Fruit fly (Drosophila melanogaster) whole organism, embryonic: Measurements from ENCODE around the gene Mtr3.

Experiments
- Ada2b ChIP-seq: fragments of 200-800 bp; sonication (Bioruptor generic); IDR thresholded peaks from 2 replicates; pipeline ENCODE4 v1.3.6; 2022; ENCODE audit warnings: missing biosample characterization, missing genetic modification characterization
- C15 ChIP-seq: fragments of 200-800 bp; sonication (Bioruptor generic); IDR thresholded peaks from 3 replicates; pipeline ENCODE4 v1.3.6; 2022; ENCODE audit warnings: missing biosample characterization, missing genetic modification characterization
- CG10366 ChIP-seq: fragments of 200-800 bp; sonication (Bioruptor generic); IDR thresholded peaks from 2 replicates; pipeline ENCODE4 v1.3.6; 2022; ENCODE audit warnings: missing biosample characterization, missing genetic modification characterization
- CG11398 ChIP-seq: fragments of 200-800 bp; sonication (Bioruptor generic); optimal IDR thresholded peaks from 2 replicates; lab custom pipeline; 2016; ENCODE audit warnings: missing biosample characterization, missing genetic modification characterization
- CG11723 ChIP-seq: fragments of 200-800 bp; sonication (Bioruptor generic); optimal IDR thresholded peaks from 2 replicates; lab custom pipeline; 2017; ENCODE audit warnings: missing biosample characterization, mild to moderate bottlenecking, missing genetic modification characterization
- CG13624 ChIP-seq: fragments of 200-800 bp; sonication (Bioruptor generic); optimal IDR thresholded peaks from 2 replicates; lab custom pipeline; 2016; ENCODE audit warnings: missing biosample characterization, missing genetic modification characterization
- CG14710 ChIP-seq: fragments of 200-800 bp; sonication (Bioruptor generic); optimal IDR thresholded peaks from 3 replicates; lab custom pipeline; 2019; ENCODE audit warnings: missing biosample characterization, mild to moderate bottlenecking, missing genetic modification characterization, moderate library complexity
- CG15073 ChIP-seq: fragments of 200-800 bp; sonication (Bioruptor generic); optimal IDR thresholded peaks from 2 replicates; lab custom pipeline; 2016; ENCODE audit warnings: missing biosample characterization, missing genetic modification characterization
- CG17385 ChIP-seq: fragments of 200-800 bp; sonication (Bioruptor generic); optimal IDR thresholded peaks from 3 replicates; lab custom pipeline; 2018; ENCODE audit warnings: missing biosample characterization, mild to moderate bottlenecking, missing genetic modification characterization
- CG17612 ChIP-seq: fragments of 200-800 bp; sonication (Bioruptor generic); IDR thresholded peaks from 2 replicates; pipeline ENCODE4 v1.3.6; 2022; ENCODE audit warnings: missing biosample characterization, missing genetic modification characterization
- CG18599 ChIP-seq: fragments of 200-800 bp; sonication (Bioruptor generic); optimal IDR thresholded peaks from 3 replicates; lab custom pipeline; 2017; ENCODE audit warnings: missing biosample characterization, missing genetic modification characterization, mild to moderate bottlenecking, moderate library complexity, missing genetic modification reagents
- CG2129 ChIP-seq: fragments of 200-800 bp; sonication (Bioruptor generic); IDR thresholded peaks from 2 replicates; pipeline ENCODE4 v1.3.6; 2022; ENCODE audit warnings: missing biosample characterization, missing genetic modification characterization; ENCODE audit not compliant: partially characterized antibody
- CG33213 ChIP-seq: fragments of 200-800 bp; sonication (Bioruptor generic); optimal IDR thresholded peaks from 3 replicates; lab custom pipeline; 2016; ENCODE audit warnings: missing biosample characterization, missing genetic modification characterization
- CG3838 ChIP-seq: fragments of 200-800 bp; sonication (Bioruptor generic); optimal IDR thresholded peaks from 3 replicates; lab custom pipeline; 2016; ENCODE audit warnings: missing biosample characterization, missing genetic modification characterization
- CG7372 ChIP-seq: fragments of 200-800 bp; sonication (Bioruptor generic); IDR thresholded peaks from 2 replicates; pipeline ENCODE4 v1.3.6; 2022; ENCODE audit warnings: missing biosample characterization, missing genetic modification characterization
- CG7786 ChIP-seq: fragments of 200-800 bp; sonication (Bioruptor generic); optimal IDR thresholded peaks from 2 replicates; lab custom pipeline; 2016; ENCODE audit warnings: missing biosample characterization, missing genetic modification characterization
- Dip2 ChIP-seq: fragments of 200-800 bp; sonication (Bioruptor generic); IDR thresholded peaks from 2 replicates; pipeline ENCODE4 v1.3.6; 2022; ENCODE audit warnings: missing biosample characterization, missing genetic modification characterization
- Dip3 ChIP-seq: fragments of 200-800 bp; sonication (Bioruptor generic); optimal IDR thresholded peaks from 3 replicates; lab custom pipeline; 2016; ENCODE audit warnings: missing biosample characterization, missing genetic modification characterization
- Dp ChIP-seq: fragments of 200-800 bp; sonication (Bioruptor generic); optimal IDR thresholded peaks from 2 replicates; lab custom pipeline; 2018; ENCODE audit warnings: missing biosample characterization, mild to moderate bottlenecking, missing genetic modification characterization, moderate library complexity
- Dref ChIP-seq: fragments of 200-800 bp; sonication (Bioruptor generic); IDR thresholded peaks from 2 replicates; pipeline ENCODE4 v1.3.6; 2022; ENCODE audit warnings: missing biosample characterization, missing genetic modification characterization
- H2.0 ChIP-seq: fragments of 200-800 bp; sonication (Bioruptor generic); IDR thresholded peaks from 2 replicates; pipeline ENCODE4 v1.3.6; 2022; ENCODE audit warnings: missing biosample characterization, missing genetic modification characterization
- HHEX ChIP-seq: fragments of 200-800 bp; sonication (Bioruptor generic); optimal IDR thresholded peaks from 3 replicates; lab custom pipeline; 2017; ENCODE audit warnings: missing biosample characterization, mild to moderate bottlenecking, missing genetic modification characterization, missing genetic modification reagents
- Kr ChIP-seq: fragments of 200-800 bp; sonication (Bioruptor generic); optimal IDR thresholded peaks from 2 replicates; lab custom pipeline; 2017; ENCODE audit warnings: missing biosample characterization, mild to moderate bottlenecking, missing genetic modification characterization
- MBD-R2 ChIP-seq: fragments of 200-800 bp; sonication (Bioruptor generic); IDR thresholded peaks from 2 replicates; pipeline ENCODE4 v1.3.6; 2022; ENCODE audit warnings: missing biosample characterization, missing genetic modification characterization
- Opbp ChIP-seq: fragments of 200-800 bp; sonication (Bioruptor generic); IDR thresholded peaks from 3 replicates; pipeline ENCODE4 v1.3.6; 2022; ENCODE audit warnings: missing biosample characterization, missing genetic modification characterization; ENCODE audit not compliant: partially characterized antibody
- Poxn ChIP-seq: fragments of 200-800 bp; sonication (Bioruptor generic); IDR thresholded peaks from 2 replicates; pipeline ENCODE4 v1.3.6; 2022; ENCODE audit warnings: missing biosample characterization, missing genetic modification characterization
- Ssrp ChIP-seq: fragments of 200-800 bp; sonication (Bioruptor generic); optimal IDR thresholded peaks from 2 replicates; lab custom pipeline; 2018; ENCODE audit warnings: missing biosample characterization, mild to moderate bottlenecking, missing genetic modification characterization, moderate library complexity
- Stat92E ChIP-seq, 3 experiments: fragments of >200 bp in 2 of 3; fragments of 200-800 bp in 1 of 3; sonication (Bioruptor generic) in 1 of 3; optimal IDR thresholded peaks; 2 replicates each; lab custom pipeline; 2017 to 2019; ENCODE audit warnings: missing biosample characterization in 3 of 3, missing genetic modification characterization in 3 of 3, mild to moderate bottlenecking in 1 of 3, moderate library complexity in 1 of 3
- YL-1 ChIP-seq: fragments of 200-800 bp; sonication (Bioruptor generic); optimal IDR thresholded peaks from 3 replicates; lab custom pipeline; 2017; ENCODE audit warnings: missing biosample characterization, mild to moderate bottlenecking, missing genetic modification characterization
- ara ChIP-seq: fragments of 200-800 bp; sonication (Bioruptor generic); IDR thresholded peaks from 2 replicates; pipeline ENCODE4 v1.3.6; 2022; ENCODE audit warnings: missing biosample characterization, missing genetic modification characterization
- bbx ChIP-seq: fragments of 200-800 bp; sonication (Bioruptor generic); IDR thresholded peaks from 2 replicates; pipeline ENCODE4 v1.3.6; 2022; ENCODE audit warnings: missing biosample characterization, missing genetic modification characterization; ENCODE audit not compliant: partially characterized antibody
- bcd ChIP-seq: fragments of 200-800 bp; sonication (Bioruptor generic); optimal IDR thresholded peaks from 2 replicates; lab custom pipeline; 2017; ENCODE audit warnings: missing biosample characterization, mild to moderate bottlenecking, missing genetic modification characterization
- bigmax ChIP-seq: fragments of 200-800 bp; sonication (Bioruptor generic); optimal IDR thresholded peaks from 2 replicates; lab custom pipeline; 2018; ENCODE audit warnings: missing biosample characterization, mild to moderate bottlenecking, missing genetic modification characterization
- cad ChIP-seq: fragments of >200 bp; optimal IDR thresholded peaks from 2 replicates; lab custom pipeline; 2017; ENCODE audit warnings: missing biosample characterization, missing genetic modification characterization
- ci ChIP-seq: fragments of 200-800 bp; sonication (Bioruptor generic); IDR thresholded peaks from 3 replicates; pipeline ENCODE4 v1.3.6; 2022; ENCODE audit warnings: missing biosample characterization, missing genetic modification characterization
- da ChIP-seq: fragments of 200-800 bp; sonication (Bioruptor generic); optimal IDR thresholded peaks from 2 replicates; lab custom pipeline; 2016; ENCODE audit warnings: missing biosample characterization, missing genetic modification characterization
- dan ChIP-seq: fragments of 200-800 bp; sonication (Bioruptor generic); IDR thresholded peaks from 2 replicates; pipeline ENCODE4 v1.3.6; 2022; ENCODE audit warnings: missing biosample characterization, missing genetic modification characterization
- dm ChIP-seq: fragments of 200-800 bp; sonication (Bioruptor generic); optimal IDR thresholded peaks from 3 replicates; lab custom pipeline; 2016; ENCODE audit warnings: missing biosample characterization, missing genetic modification characterization
- dysf ChIP-seq: fragments of 200-800 bp; sonication (Bioruptor generic); IDR thresholded peaks from 3 replicates; pipeline ENCODE4 v1.3.6; 2022; ENCODE audit warnings: missing biosample characterization, missing genetic modification characterization
- hkb ChIP-seq, 2 experiments: fragments of 200-800 bp in 1 of 2; fragments of >200 bp in 1 of 2; sonication (Bioruptor generic) in 1 of 2; IDR thresholded peaks in 1 of 2; optimal IDR thresholded peaks in 1 of 2; 2 replicates each; pipeline versions ENCODE4 v1.3.6 to Lab custom; 2017 to 2022; ENCODE audit warnings: missing biosample characterization in 1 of 2, missing genetic modification characterization in 1 of 2
- klu ChIP-seq: fragments of 200-800 bp; sonication (Bioruptor generic); IDR thresholded peaks from 2 replicates; pipeline ENCODE4 v1.3.6; 2022; ENCODE audit warnings: missing biosample characterization, missing genetic modification characterization
- mirr ChIP-seq: fragments of 200-800 bp; sonication (Bioruptor generic); optimal IDR thresholded peaks from 3 replicates; lab custom pipeline; 2018; ENCODE audit warnings: missing biosample characterization, mild to moderate bottlenecking, missing genetic modification characterization
- odd ChIP-seq: fragments of 200-800 bp; sonication (Bioruptor generic); optimal IDR thresholded peaks from 2 replicates; lab custom pipeline; 2017; ENCODE audit warnings: missing biosample characterization, mild to moderate bottlenecking, missing genetic modification characterization
- p53 ChIP-seq: fragments of 200-800 bp; sonication (Bioruptor generic); optimal IDR thresholded peaks from 2 replicates; lab custom pipeline; 2016; ENCODE audit warnings: missing biosample characterization, missing genetic modification characterization
- pb ChIP-seq: fragments of 200-800 bp; sonication (Bioruptor generic); optimal IDR thresholded peaks from 3 replicates; lab custom pipeline; 2016; ENCODE audit warnings: missing biosample characterization, missing genetic modification characterization
- sqz ChIP-seq: fragments of 200-800 bp; sonication (Bioruptor generic); optimal IDR thresholded peaks from 3 replicates; lab custom pipeline; 2018; ENCODE audit warnings: missing biosample characterization, mild to moderate bottlenecking, missing genetic modification characterization
- z ChIP-seq: fragments of 200-800 bp; sonication (Bioruptor generic); IDR thresholded peaks from 3 replicates; pipeline ENCODE4 v1.3.6; 2022; ENCODE audit warnings: missing biosample characterization, missing genetic modification characterization
- zen2 ChIP-seq: fragments of 200-800 bp; sonication (Bioruptor generic); IDR thresholded peaks from 3 replicates; pipeline ENCODE4 v1.3.6; 2022; ENCODE audit warnings: missing biosample characterization, missing genetic modification characterization; ENCODE audit not compliant: partially characterized antibody

Mtr3 gene

dm6 chr3L:19906780-19907705, 6.5 kb downstream of the Mtr3 start (continued):
- TF ChIP-seq odd (GFP tag; lab: Kevin White, UChicago): peak; percentile 55
- peak; percentile 42 for TF ChIP-seq sqz
- no peak for TF ChIP-seq CG15073
- peak; percentile 81 for TF ChIP-seq CG11398 (GFP tag; lab: Kevin White, UChicago)
- TF ChIP-seq da: peak; percentile 74
- TF ChIP-seq CG10366: peak; percentile 18; the same call in 1 of the 2 replicates
- peak; percentile 66 for TF ChIP-seq bcd (GFP tag; lab: Kevin White, UChicago)
- TF ChIP-seq CG17385 (GFP tag; lab: Kevin White, UChicago): peak; percentile 37
- TF ChIP-seq cad: no peak
- TF ChIP-seq CG3838 (GFP tag; lab: Kevin White, UChicago): peak; percentile 10
- TF ChIP-seq bbx: no peak
- peak; percentile 58 for TF ChIP-seq CG14710 (tag; lab: Kevin White, UChicago)
- TF ChIP-seq dm: peak; percentile 4
- TF ChIP-seq HHEX (GFP tag; lab: Kevin White, UChicago): peak; percentile 78
- peak; percentile 14 for TF ChIP-seq Ssrp (tag; lab: Kevin White, UChicago)
- peak; percentile 14 for TF ChIP-seq CG13624 (GFP tag; lab: Kevin White, UChicago)
- TF ChIP-seq p53 (GFP tag; lab: Kevin White, UChicago): peak; percentile 33
- TF ChIP-seq CG2129 (GFP tag; lab: Robert Waterston, UW): no peak
- TF ChIP-seq Poxn: no peak
- TF ChIP-seq Kr: peak; percentile 22
- peak; percentile 21; the same call in 1 of the 2 replicates for TF ChIP-seq Ada2b (GFP tag; lab: Robert Waterston, UW)
- peak; percentile 17 for TF ChIP-seq YL-1 (GFP tag; lab: Kevin White, UChicago)
- no peak for TF ChIP-seq dan (GFP tag; lab: Robert Waterston, UW)
- no peak for TF ChIP-seq Dp (GFP tag; lab: Kevin White, UChicago)
- TF ChIP-seq Stat92E (GFP tag; optimal IDR thresholded peaks at IDR 0.05; lab: Kevin White, UChicago): peak in 1 of 3 experiments; percentile 28
- no peak for TF ChIP-seq hkb (optimal IDR thresholded peaks at IDR 0.05; lab: Kevin White, UChicago)
- TF ChIP-seq hkb (GFP tag; IDR thresholded peaks at IDR 0.05; lab: Robert Waterston, UW): peak; percentile 68; the same call in 1 of the 2 replicates
- TF ChIP-seq MBD-R2: peak; percentile 12; the same call in 1 of the 2 replicates
- TF ChIP-seq C15 (GFP tag; lab: Robert Waterston, UW): peak; percentile 12; the same call in 1 of the 3 replicates
- TF ChIP-seq Dip3: no peak
- TF ChIP-seq Dref: no peak
- peak; percentile 45 for TF ChIP-seq CG11723 (GFP tag; lab: Kevin White, UChicago)
- TF ChIP-seq H2.0 (GFP tag; lab: Robert Waterston, UW): peak; percentile 22; the same call in 1 of the 2 replicates
- no peak for TF ChIP-seq zen2
- no peak for TF ChIP-seq Dip2 (GFP tag; lab: Robert Waterston, UW)
- peak; percentile 12 for TF ChIP-seq CG7786
- TF ChIP-seq mirr: peak; percentile 97
- TF ChIP-seq CG33213 (GFP tag; lab: Kevin White, UChicago): peak; percentile 49
- TF ChIP-seq z (GFP tag; lab: Robert Waterston, UW): peak; percentile 52; the same call in 1 of the 3 replicates
- TF ChIP-seq ci: peak; percentile 84; the same call in 1 of the 3 replicates
- peak; percentile 35; the same call in 1 of the 3 replicates for TF ChIP-seq dysf
- no peak for TF ChIP-seq klu (GFP tag; lab: Robert Waterston, UW)
- peak; percentile 48 for TF ChIP-seq ara (GFP tag; lab: Robert Waterston, UW)
- peak; percentile 88 for TF ChIP-seq CG18599 (GFP tag; lab: Kevin White, UChicago)
- peak; percentile 17 for TF ChIP-seq pb (GFP tag; lab: Kevin White, UChicago)
- TF ChIP-seq CG7372: 0 out of 2 replicates have a peak, but pooled peaks have one; percentile 15
- no peak for TF ChIP-seq Opbp (GFP tag; lab: Robert Waterston, UW)
- TF ChIP-seq CG17612 (GFP tag; lab: Robert Waterston, UW): no peak; the same call in 1 of the 2 replicates
- peak; percentile 1 for TF ChIP-seq bigmax (GFP tag; lab: Kevin White, UChicago)
